Worm (Caenorhabditis elegans): Measurements from ENCODE around the gene srw-113.

Gene srw-113

ce11 chrV:15361412-15361811 lies 28.5 kb downstream of the srw-113 start, which contains the start of gene ech-1.1:
TSS of gene ech-1.1 (minus strand) at chrV:15361512.
- TF ChIP-seq nhr-28 (tag; optimal IDR thresholded peaks at IDR 0.05), result peak; percentile 14

- TF ChIP-seq daf-8 (GFP tag; IDR thresholded peaks at IDR 0.05) (no peak), unc-62 (GFP tag; optimal IDR thresholded peaks at IDR 0.05 in 1 of 2) (peak in 1 of 2 experiments; percentile 95), unc-62 (tag; optimal IDR thresholded peaks at IDR 0.05) (no peak)
Measured at ce11 chrV:15367770-15368169, 34.8 kb downstream of the srw-113 start.

- TF ChIP-seq mdt-29 (GFP tag; IDR thresholded peaks at IDR 0.05) (no peak), skn-1 (tag; optimal IDR thresholded peaks at IDR 0.05) (no peak), nhr-48 (tag; optimal IDR thresholded peaks at IDR 0.05) (no peak), lin-39 (tag; optimal IDR thresholded peaks at IDR 0.05) (no peak), ztf-7 (tag; optimal IDR thresholded peaks at IDR 0.05) (no peak), fkh-10 (GFP tag; optimal IDR thresholded peaks at IDR 0.05) (no peak)
Measured at ce11 chrV:15369707-15370106, 36.8 kb downstream of the srw-113 start, which contains the start of gene nhr-269. TSS of gene nhr-269 (minus strand) at chrV:15369807.

ce11 chrV:15376223-15376622 lies 43.3 kb downstream of the srw-113 start, which contains the start of gene srh-52:
TSS of gene srh-52 (minus strand) at chrV:15376323.
- TF ChIP-seq lin-29 (GFP tag; IDR thresholded peaks at IDR 0.05), result no peak
- no peak for TF ChIP-seq gei-8 (GFP tag; optimal IDR thresholded peaks at IDR 0.05)
- no peak for TF ChIP-seq pqm-1 (tag; optimal IDR thresholded peaks at IDR 0.05)
- TF ChIP-seq pha-4 (GFP tag; IDR thresholded peaks at IDR 0.05), result no peak
- TF ChIP-seq pha-4 (tag; optimal IDR thresholded peaks at IDR 0.05), result no peak
- no peak for TF ChIP-seq nhr-76 (tag; optimal IDR thresholded peaks at IDR 0.05)
- TF ChIP-seq T26A8.4 (GFP tag; IDR thresholded peaks at IDR 0.05), result no peak
- TF ChIP-seq snpc-4 (tag; optimal IDR thresholded peaks at IDR 0.05), result no peak
- no peak for TF ChIP-seq fos-1 (tag; optimal IDR thresholded peaks at IDR 0.05)
- TF ChIP-seq lin-15B (tag; optimal IDR thresholded peaks at IDR 0.05), result no peak
- TF ChIP-seq nhr-10 (tag; optimal IDR thresholded peaks at IDR 0.05), result no peak
- no peak for TF ChIP-seq attf-4 (tag; optimal IDR thresholded peaks at IDR 0.05)
- TF ChIP-seq rbr-2 (tag; optimal IDR thresholded peaks at IDR 0.05), result no peak
- TF ChIP-seq F10B5.3 (tag; optimal IDR thresholded peaks at IDR 0.05), result no peak
- no peak for TF ChIP-seq nhr-25 (tag; optimal IDR thresholded peaks at IDR 0.05; ENCODE audit: borderline replicate concordance, insufficient read depth)
- no peak for TF ChIP-seq nhr-48 (tag; optimal IDR thresholded peaks at IDR 0.05)
- TF ChIP-seq Y75B8A.6 (GFP tag; IDR thresholded peaks at IDR 0.05), result no peak
- TF ChIP-seq mdl-1 (tag; optimal IDR thresholded peaks at IDR 0.05), result no peak
- no peak for TF ChIP-seq daf-12 (tag; optimal IDR thresholded peaks at IDR 0.05)
- TF ChIP-seq madf-5 (GFP tag; IDR thresholded peaks at IDR 0.05), result no peak
- TF ChIP-seq dmd-8 (GFP tag; IDR thresholded peaks at IDR 0.05), result no peak

- TF ChIP-seq vab-7 (GFP tag; IDR thresholded peaks at IDR 0.05) (no peak), nhr-28 (tag; optimal IDR thresholded peaks at IDR 0.05) (no peak), fkh-10 (GFP tag; optimal IDR thresholded peaks at IDR 0.05) (no peak), zip-11 (GFP tag; IDR thresholded peaks at IDR 0.05) (no peak), Y105C5A.15 (GFP tag; IDR thresholded peaks at IDR 0.05) (no peak), dpl-1 (GFP tag; optimal IDR thresholded peaks at IDR 0.05) (no peak), hlh-30 (tag; optimal IDR thresholded peaks at IDR 0.05; ENCODE audit: insufficient read depth) (no peak)
Measured at ce11 chrV:15377903-15378302, 45.0 kb downstream of the srw-113 start, which contains the start of gene srh-122. TSS of gene srh-122 (minus strand) at chrV:15378003.
